Worm (Caenorhabditis elegans) whole organism, L4 larva: ENCODE data around the gene B0563.9.
"Not testable (repeated sequence)": the region's sequence is repeated elsewhere in the genome, so short reads cannot be mapped to it uniquely, and the experiment has no call there.

Source experiments
- nhr-102 ChIP-seq: sonication (generic microtip); optimal IDR thresholded peaks from 2 replicates; lab custom pipeline; 2016; ENCODE audit warnings: mild to moderate bottlenecking, missing genetic modification characterization, moderate library complexity, missing compliant biosample characterization
- ztf-11 ChIP-seq: fragments of 150-350 bp; optimal IDR thresholded peaks from 2 replicates; lab custom pipeline; 2014; ENCODE audit warnings: missing biosample characterization, missing genetic modification characterization

DNA sequence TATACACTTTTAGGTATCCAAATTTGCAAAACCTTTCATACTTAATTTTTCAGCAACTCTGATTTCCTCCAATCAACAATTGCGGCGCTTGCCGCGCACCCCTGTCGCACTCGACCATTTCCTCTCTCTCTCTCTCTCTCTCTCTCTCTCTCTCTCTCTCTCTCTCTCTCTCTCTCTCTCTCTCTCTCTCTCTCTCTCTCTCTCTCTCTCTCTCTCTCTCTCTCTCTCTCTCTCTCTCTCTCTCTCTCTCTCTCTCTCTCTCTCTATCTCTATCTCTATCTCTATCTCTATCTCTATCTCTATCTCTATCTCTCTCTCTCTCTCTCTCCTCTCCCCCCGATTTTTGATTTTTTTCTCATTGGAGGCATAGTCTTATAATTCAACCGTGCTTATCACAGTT, 49.6 kb upstream of the B0563.9 start:
- not testable (repeated sequence) for TF ChIP-seq ztf-11, nhr-102 (tag; lab: Kevin White, UChicago)
